Fruit fly (Drosophila melanogaster) whole organism, embryonic: Measurements from ENCODE around the gene Tpst.

ENCODE experiments used
- Asciz ChIP-seq: fragments of 200-800 bp; sonication (Bioruptor generic); optimal IDR thresholded peaks from 2 replicates; lab custom pipeline; 2017; ENCODE audit warnings: missing biosample characterization, mild to moderate bottlenecking, missing genetic modification characterization, missing genetic modification reagents
- Blimp-1 ChIP-seq: fragments of 200-800 bp; sonication (Bioruptor generic); optimal IDR thresholded peaks from 3 replicates; lab custom pipeline; 2018; ENCODE audit warnings: missing biosample characterization, missing genetic modification characterization, mild to moderate bottlenecking, moderate library complexity, missing genetic modification reagents
- C15 ChIP-seq: fragments of 200-800 bp; sonication (Bioruptor generic); IDR thresholded peaks from 3 replicates; pipeline ENCODE4 v1.3.6; 2022; ENCODE audit warnings: missing biosample characterization, missing genetic modification characterization
- CG10267 ChIP-seq: fragments of 200-800 bp; sonication (Bioruptor generic); optimal IDR thresholded peaks from 2 replicates; lab custom pipeline; 2018; ENCODE audit warnings: missing biosample characterization, mild to moderate bottlenecking, missing genetic modification characterization, moderate library complexity
- CG13296 ChIP-seq: fragments of 200-800 bp; sonication (Bioruptor generic); optimal IDR thresholded peaks from 3 replicates; lab custom pipeline; 2018; ENCODE audit warnings: missing biosample characterization, mild to moderate bottlenecking, missing genetic modification characterization
- CG15011 ChIP-seq: fragments of 200-800 bp; sonication (Bioruptor generic); optimal IDR thresholded peaks from 3 replicates; lab custom pipeline; 2018; ENCODE audit warnings: missing biosample characterization, mild to moderate bottlenecking, missing genetic modification characterization
- CG1529 ChIP-seq: fragments of 200-800 bp; sonication (Bioruptor generic); optimal IDR thresholded peaks from 3 replicates; lab custom pipeline; 2018; ENCODE audit warnings: missing biosample characterization, missing genetic modification characterization
- CG15601 ChIP-seq: fragments of 200-800 bp; sonication (Bioruptor generic); optimal IDR thresholded peaks from 3 replicates; lab custom pipeline; 2019; ENCODE audit warnings: missing biosample characterization, mild to moderate bottlenecking, missing genetic modification characterization, moderate library complexity
- CG16813 ChIP-seq: fragments of 200-800 bp; sonication (Bioruptor generic); IDR thresholded peaks from 3 replicates; pipeline ENCODE4 v1.3.6; 2022; ENCODE audit warnings: missing biosample characterization, missing genetic modification characterization; ENCODE audit not compliant: partially characterized antibody
- CG18476 ChIP-seq: fragments of 200-800 bp; sonication (Bioruptor generic); optimal IDR thresholded peaks from 2 replicates; lab custom pipeline; 2016; ENCODE audit warnings: missing biosample characterization, mild to moderate bottlenecking, missing genetic modification characterization
- CG2120 ChIP-seq: fragments of 200-800 bp; sonication (Bioruptor generic); optimal IDR thresholded peaks from 3 replicates; lab custom pipeline; 2016; ENCODE audit warnings: missing biosample characterization, missing genetic modification characterization
- CG2875 ChIP-seq: fragments of 200-800 bp; sonication (Bioruptor generic); optimal IDR thresholded peaks from 2 replicates; lab custom pipeline; 2017; ENCODE audit warnings: missing biosample characterization, mild to moderate bottlenecking, missing genetic modification characterization, missing genetic modification reagents
- CG31365 ChIP-seq: fragments of 200-800 bp; sonication (Bioruptor generic); optimal IDR thresholded peaks from 2 replicates; lab custom pipeline; 2018; ENCODE audit warnings: missing biosample characterization, mild to moderate bottlenecking, missing genetic modification characterization
- CG3407 ChIP-seq: fragments of 200-800 bp; sonication (Bioruptor generic); optimal IDR thresholded peaks from 2 replicates; lab custom pipeline; 2018; ENCODE audit warnings: missing biosample characterization, mild to moderate bottlenecking, missing genetic modification characterization
- CG5180 ChIP-seq: fragments of 200-800 bp; sonication (Bioruptor generic); optimal IDR thresholded peaks from 3 replicates; lab custom pipeline; 2017; ENCODE audit warnings: missing biosample characterization, missing genetic modification characterization, mild to moderate bottlenecking, moderate library complexity, missing genetic modification reagents
- CG6254 ChIP-seq: fragments of 200-800 bp; sonication (Bioruptor generic); optimal IDR thresholded peaks from 3 replicates; lab custom pipeline; 2017; ENCODE audit warnings: mild to moderate bottlenecking, missing biosample characterization, missing genetic modification reagents, missing genetic modification characterization
- CG6813 ChIP-seq: fragments of 200-800 bp; sonication (Bioruptor generic); optimal IDR thresholded peaks from 2 replicates; lab custom pipeline; 2017; ENCODE audit warnings: missing biosample characterization, missing genetic modification characterization, mild to moderate bottlenecking, moderate library complexity, missing genetic modification reagents
- CG7963 ChIP-seq: fragments of 200-800 bp; sonication (Bioruptor generic); IDR thresholded peaks from 3 replicates; pipeline ENCODE4 v1.3.6; 2022; ENCODE audit warnings: missing biosample characterization, missing genetic modification characterization; ENCODE audit not compliant: partially characterized antibody
- CG8290 ChIP-seq, 3 experiments: fragments of 200-800 bp; sonication (Bioruptor generic); optimal IDR thresholded peaks; 2 replicates each; lab custom pipeline; 2016 to 2019; ENCODE audit warnings: missing biosample characterization in 3 of 3, missing genetic modification characterization in 3 of 3, mild to moderate bottlenecking in 2 of 3, moderate library complexity in 1 of 3
- CG9876 ChIP-seq: fragments of 200-800 bp; sonication (Bioruptor generic); optimal IDR thresholded peaks from 2 replicates; lab custom pipeline; 2016; ENCODE audit warnings: missing biosample characterization, missing genetic modification characterization
- Camta ChIP-seq: fragments of 200-800 bp; sonication (Bioruptor generic); optimal IDR thresholded peaks from 2 replicates; lab custom pipeline; 2016; ENCODE audit warnings: missing biosample characterization, missing genetic modification characterization
- CrebB ChIP-seq: fragments of 200-800 bp; sonication (Bioruptor generic); optimal IDR thresholded peaks from 3 replicates; lab custom pipeline; 2018; ENCODE audit warnings: missing biosample characterization, mild to moderate bottlenecking, missing genetic modification characterization
- ERR ChIP-seq: fragments of 200-800 bp; sonication (Bioruptor generic); optimal IDR thresholded peaks from 2 replicates; lab custom pipeline; 2016; ENCODE audit warnings: missing biosample characterization, missing genetic modification characterization
- Ets65A ChIP-seq: fragments of 200-800 bp; sonication (Bioruptor generic); peaks from one replicate; lab custom pipeline; 2016; ENCODE audit warnings: missing biosample characterization, missing genetic modification characterization
- Fer3 ChIP-seq: fragments of 200-800 bp; sonication (Bioruptor generic); optimal IDR thresholded peaks from 2 replicates; lab custom pipeline; 2018; ENCODE audit warnings: missing biosample characterization, mild to moderate bottlenecking, missing genetic modification characterization, moderate library complexity
- Lim3 ChIP-seq: fragments of 200-800 bp; sonication (Bioruptor generic); IDR thresholded peaks from 2 replicates; pipeline ENCODE4 v1.3.6; 2022; ENCODE audit warnings: missing biosample characterization, missing genetic modification characterization
- Myb ChIP-seq: fragments of 200-800 bp; sonication (Bioruptor generic); optimal IDR thresholded peaks from 2 replicates; lab custom pipeline; 2016; ENCODE audit warnings: missing biosample characterization, missing genetic modification characterization
- NFAT ChIP-seq: fragments of 200-800 bp; sonication (Bioruptor generic); IDR thresholded peaks from 2 replicates; pipeline ENCODE4 v1.3.6; 2022; ENCODE audit warnings: missing biosample characterization, missing genetic modification characterization
- Nf-YA ChIP-seq: fragments of 200-800 bp; sonication (Bioruptor generic); IDR thresholded peaks from 2 replicates; pipeline ENCODE4 v1.3.6; 2022; ENCODE audit warnings: missing biosample characterization, missing genetic modification characterization
- Ptx1 ChIP-seq: fragments of 200-800 bp; sonication (Bioruptor generic); IDR thresholded peaks from 2 replicates; pipeline ENCODE4 v1.3.6; 2022; ENCODE audit warnings: missing biosample characterization, missing genetic modification characterization
- Sin3A ChIP-seq: fragments of >200 bp; optimal IDR thresholded peaks from 2 replicates; lab custom pipeline; 2018
- Six4 ChIP-seq: fragments of 200-800 bp; sonication (Bioruptor generic); optimal IDR thresholded peaks from 2 replicates; lab custom pipeline; 2016; ENCODE audit warnings: missing biosample characterization, missing genetic modification characterization
- Stat92E ChIP-seq, 3 experiments: fragments of >200 bp in 2 of 3; fragments of 200-800 bp in 1 of 3; sonication (Bioruptor generic) in 1 of 3; optimal IDR thresholded peaks; 2 replicates each; lab custom pipeline; 2017 to 2019; ENCODE audit warnings: missing biosample characterization in 3 of 3, missing genetic modification characterization in 3 of 3, mild to moderate bottlenecking in 1 of 3, moderate library complexity in 1 of 3
- caup ChIP-seq: fragments of 200-800 bp; sonication (Bioruptor generic); optimal IDR thresholded peaks from 3 replicates; lab custom pipeline; 2017; ENCODE audit warnings: missing biosample characterization, mild to moderate bottlenecking, missing genetic modification characterization, moderate library complexity; ENCODE audit not compliant: severe bottlenecking
- chinmo ChIP-seq: fragments of 200-800 bp; sonication (Bioruptor generic); IDR thresholded peaks from 4 replicates; pipeline ENCODE4 v1.3.6; 2022; ENCODE audit warnings: missing biosample characterization, missing genetic modification characterization; ENCODE audit not compliant: partially characterized antibody
- dmrt11E ChIP-seq: fragments of 200-800 bp; sonication (Bioruptor generic); optimal IDR thresholded peaks from 3 replicates; lab custom pipeline; 2018; ENCODE audit warnings: missing biosample characterization, mild to moderate bottlenecking, missing genetic modification characterization, moderate library complexity
- dysf ChIP-seq: fragments of 200-800 bp; sonication (Bioruptor generic); IDR thresholded peaks from 3 replicates; pipeline ENCODE4 v1.3.6; 2022; ENCODE audit warnings: missing biosample characterization, missing genetic modification characterization
- gcm ChIP-seq: fragments of 200-800 bp; sonication (Bioruptor generic); optimal IDR thresholded peaks from 2 replicates; lab custom pipeline; 2019; ENCODE audit warnings: missing biosample characterization, mild to moderate bottlenecking, missing genetic modification characterization, moderate library complexity
- gem ChIP-seq: fragments of 200-800 bp; sonication (Bioruptor generic); optimal IDR thresholded peaks from 2 replicates; lab custom pipeline; 2019; ENCODE audit warnings: missing biosample characterization, mild to moderate bottlenecking, missing genetic modification characterization, moderate library complexity
- lola ChIP-seq, 3 experiments: fragments of >200 bp in 2 of 3; fragments of 200-800 bp in 1 of 3; sonication (Bioruptor generic) in 1 of 3; optimal IDR thresholded peaks; 2 replicates each; lab custom pipeline; 2017 to 2019; ENCODE audit warnings: missing biosample characterization in 3 of 3, missing genetic modification characterization in 3 of 3, mild to moderate bottlenecking in 1 of 3, moderate library complexity in 1 of 3
- onecut ChIP-seq: fragments of 200-800 bp; sonication (Bioruptor generic); IDR thresholded peaks from 2 replicates; pipeline ENCODE4 v1.3.6; 2022; ENCODE audit warnings: missing biosample characterization, missing genetic modification characterization
- pan ChIP-seq, 4 experiments: fragments of >200 bp in 3 of 4; fragments of 200-800 bp in 1 of 4; sonication (Bioruptor generic) in 1 of 4; optimal IDR thresholded peaks in 3 of 4; IDR thresholded peaks in 1 of 4; 2 replicates each; pipeline versions ENCODE4 v1.3.6 to Lab custom; 2017 to 2022; ENCODE audit warnings: missing biosample characterization in 2 of 4, missing genetic modification characterization in 2 of 4, mixed read lengths in 1 of 4
- pzg ChIP-seq: fragments of 200-800 bp; sonication (Bioruptor generic); optimal IDR thresholded peaks from 3 replicates; lab custom pipeline; 2018; ENCODE audit warnings: missing biosample characterization, mild to moderate bottlenecking, missing genetic modification characterization, moderate library complexity
- so ChIP-seq: fragments of 200-800 bp; sonication (Bioruptor generic); IDR thresholded peaks from 3 replicates; pipeline ENCODE4 v1.3.6; 2022; ENCODE audit warnings: missing biosample characterization, missing genetic modification characterization
- sr ChIP-seq: fragments of 200-800 bp; sonication (Bioruptor generic); IDR thresholded peaks from 3 replicates; pipeline ENCODE4 v1.3.6; 2022; ENCODE audit warnings: missing biosample characterization, missing genetic modification characterization
- stwl ChIP-seq: fragments of 200-800 bp; sonication (Bioruptor generic); optimal IDR thresholded peaks from 3 replicates; lab custom pipeline; 2018; ENCODE audit warnings: missing biosample characterization, mild to moderate bottlenecking, missing genetic modification characterization, moderate library complexity
- tll ChIP-seq, 2 experiments: fragments of 200-800 bp in 1 of 2; fragments of >200 bp in 1 of 2; sonication (Bioruptor generic) in 1 of 2; optimal IDR thresholded peaks; 2 replicates each; lab custom pipeline; 2017 to 2019; ENCODE audit warnings: missing biosample characterization in 2 of 2, missing genetic modification characterization in 2 of 2, mild to moderate bottlenecking in 1 of 2, moderate library complexity in 1 of 2

Gene Tpst

DNA sequence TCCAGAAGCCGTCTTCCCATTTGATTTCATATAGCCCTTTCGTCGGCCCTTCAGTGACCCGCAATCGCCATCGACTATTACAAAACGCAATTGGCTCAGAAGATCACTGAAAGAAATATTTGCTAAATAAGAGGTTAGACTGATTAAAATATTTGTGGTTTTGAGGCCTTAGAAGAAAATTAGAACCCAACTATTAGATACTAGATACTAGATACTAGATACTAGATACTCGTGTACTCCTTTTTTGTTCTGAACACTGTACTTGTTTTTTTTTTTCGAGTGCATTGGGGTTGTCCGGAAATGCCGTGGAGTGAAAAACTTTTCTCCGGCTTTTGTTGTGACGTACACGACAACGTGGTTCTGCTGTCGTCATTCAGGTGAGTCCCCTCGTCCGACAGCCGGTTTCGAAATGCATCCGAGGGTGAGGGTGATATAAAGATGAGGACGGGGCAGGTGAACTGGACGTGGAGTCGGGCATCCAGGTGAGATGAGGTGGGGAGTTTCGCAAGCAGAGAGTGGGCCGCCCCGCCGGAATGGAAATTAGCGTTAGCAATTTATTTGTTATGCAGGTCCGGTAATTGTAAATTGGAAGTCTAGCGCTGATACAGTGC is 66.8 kb downstream of the Tpst start (continued):
- TF ChIP-seq CG10267 (tag; lab: Kevin White, UChicago): peak; percentile 16
- TF ChIP-seq CrebB (tag; lab: Kevin White, UChicago): no peak
- TF ChIP-seq dysf: 0 out of 3 replicates have a peak, but pooled peaks have one; percentile 30
- no peak for TF ChIP-seq Six4 (GFP tag; lab: Kevin White, UChicago)
- TF ChIP-seq CG15601: peak; percentile 31
- TF ChIP-seq pan (optimal IDR thresholded peaks at IDR 0.05; lab: Kevin White, UChicago): no peak
- peak in 1 of 2 experiments; percentile 23 for TF ChIP-seq pan (GFP tag; optimal IDR thresholded peaks at IDR 0.05 in 1 of 2, IDR thresholded peaks at IDR 0.05 in 1 of 2)
- peak; percentile 50; the same call in 1 of the 2 replicates for TF ChIP-seq Ptx1
- no peak for TF ChIP-seq stwl (tag; lab: Kevin White, UChicago)
- TF ChIP-seq CG9876 (GFP tag; lab: Kevin White, UChicago): no peak
- peak; percentile 73 for TF ChIP-seq Ets65A (GFP tag; lab: Kevin White, UChicago)
- peak; percentile 11 for TF ChIP-seq Camta (GFP tag; lab: Kevin White, UChicago)
- no peak for TF ChIP-seq Stat92E (GFP tag; optimal IDR thresholded peaks at IDR 0.05; lab: Kevin White, UChicago)
- peak; percentile 42 for TF ChIP-seq dmrt11E
- TF ChIP-seq CG2120 (GFP tag; lab: Kevin White, UChicago): peak; percentile 24
- TF ChIP-seq Myb: peak; percentile 12

- TF ChIP-seq CG13296 (GFP tag; lab: Kevin White, UChicago) (peak; percentile 17), C15 (GFP tag; lab: Robert Waterston, UW) (no peak), Nf-YA (GFP tag; lab: Robert Waterston, UW) (0 out of 2 replicates have a peak, but pooled peaks have one; percentile 15), lola (GFP tag; optimal IDR thresholded peaks at IDR 0.05; lab: Kevin White, UChicago) (no peak), CG1529 (no peak), CG16813 (GFP tag; lab: Robert Waterston, UW) (no peak), CG18476 (GFP tag; lab: Kevin White, UChicago) (no peak), pzg (GFP tag; lab: Kevin White, UChicago) (no peak), CG6254 (peak; percentile 23), gcm (GFP tag; lab: Kevin White, UChicago) (peak; percentile 11), CG5180 (GFP tag; lab: Kevin White, UChicago) (peak; percentile 17), CG2875 (GFP tag; lab: Kevin White, UChicago) (peak; percentile 3), Asciz (GFP tag; lab: Kevin White, UChicago) (peak; percentile 36), CG31365 (peak; percentile 6), chinmo (GFP tag; lab: Robert Waterston, UW) (no peak), CG6813 (GFP tag; lab: Kevin White, UChicago) (peak; percentile 25), ERR (GFP tag; lab: Kevin White, UChicago) (no peak), NFAT (peak; percentile 51; the same call in 1 of the 2 replicates), Sin3A (lab: Kevin White, UChicago) (no peak), Lim3 (GFP tag; lab: Robert Waterston, UW) (no peak), so (GFP tag; lab: Robert Waterston, UW) (no peak), caup (GFP tag; lab: Kevin White, UChicago) (peak; percentile 10), onecut (GFP tag; lab: Robert Waterston, UW) (no peak), Fer3 (peak; percentile 9), Blimp-1 (GFP tag; lab: Kevin White, UChicago) (peak; percentile 27), CG3407 (GFP tag; lab: Kevin White, UChicago) (peak; percentile 10), CG8290 (GFP tag; optimal IDR thresholded peaks at IDR 0.05; lab: Kevin White, UChicago) (no peak), CG8290 (tag; optimal IDR thresholded peaks at IDR 0.05; lab: Kevin White, UChicago) (peak in 1 of 2 experiments; percentile 47), tll (GFP tag; optimal IDR thresholded peaks at IDR 0.05; lab: Kevin White, UChicago) (no peak), sr (GFP tag; lab: Robert Waterston, UW) (peak; percentile 73; the same call in 2 of the 3 replicates), CG7963 (GFP tag; lab: Robert Waterston, UW) (no peak), CG15011 (GFP tag; lab: Kevin White, UChicago) (peak; percentile 25), gem (tag; lab: Kevin White, UChicago) (peak; percentile 17)
Measured at dm6 chrX:13632606-13633005, 69.0 kb downstream of the Tpst start.
